Worm (Caenorhabditis elegans): ENCODE measurements around the gene asm-1.
A peak's percentile ranks its signal among the peaks of the same experiment; 100 is the strongest.

The asm-1 gene

ce11 chrII:6913309-6913708, 3.4 kb downstream of the asm-1 start, which contains the start of gene cyn-10 (continued):
- TF ChIP-seq tra-1 (GFP tag; IDR thresholded peaks at IDR 0.05) (peak; percentile 81), lir-3 (tag; optimal IDR thresholded peaks at IDR 0.05) (no peak), lin-38 (GFP tag; IDR thresholded peaks at IDR 0.05) (peak; percentile 83), hlh-30 (tag; optimal IDR thresholded peaks at IDR 0.05; ENCODE audit: insufficient read depth) (peak; percentile 57), D1046.2 (GFP tag; IDR thresholded peaks at IDR 0.05) (no peak; the same call in 1 of the 2 replicates), ceh-20 (GFP tag; IDR thresholded peaks at IDR 0.05) (peak; percentile 51; the same call in 1 of the 2 replicates), T26A8.4 (GFP tag; IDR thresholded peaks at IDR 0.05) (peak; percentile 77; the same call in 1 of the 2 replicates), ceh-82 (tag; optimal IDR thresholded peaks at IDR 0.05) (no peak), Y75B8A.6 (GFP tag; IDR thresholded peaks at IDR 0.05) (no peak), ceh-28 (tag; optimal IDR thresholded peaks at IDR 0.05) (no peak), Y5F2A.4 (GFP tag; optimal IDR thresholded peaks at IDR 0.05) (no peak), madf-9 (GFP tag; conservative IDR thresholded peaks at IDR 0.05) (peak; percentile 83), daf-19 (GFP tag; conservative IDR thresholded peaks at IDR 0.05) (no peak), gei-8 (GFP tag; optimal IDR thresholded peaks at IDR 0.05) (no peak), lin-15B (tag; optimal IDR thresholded peaks at IDR 0.05) (no peak), ceh-44 (GFP tag; IDR thresholded peaks at IDR 0.05) (no peak), F26F4.8 (GFP tag; conservative IDR thresholded peaks at IDR 0.05) (no peak), lin-29 (GFP tag; IDR thresholded peaks at IDR 0.05) (no peak), nhr-48 (tag; optimal IDR thresholded peaks at IDR 0.05) (peak; percentile 11), nhr-10 (tag; optimal IDR thresholded peaks at IDR 0.05) (no peak), nhr-6 (tag; optimal IDR thresholded peaks at IDR 0.05) (no peak), daf-12 (tag; optimal IDR thresholded peaks at IDR 0.05) (no peak), F49E8.2 (tag; optimal IDR thresholded peaks at IDR 0.05; ENCODE audit: borderline replicate concordance) (peak; percentile 6), fkh-10 (GFP tag; optimal IDR thresholded peaks at IDR 0.05) (no peak), rbr-2 (tag; optimal IDR thresholded peaks at IDR 0.05) (peak; percentile 45), duxl-1 (tag; optimal IDR thresholded peaks at IDR 0.05; ENCODE audit: poor library complexity) (peak; percentile 66), dve-1 (tag; optimal IDR thresholded peaks at IDR 0.05; ENCODE audit: insufficient read depth) (peak; percentile 49), daf-8 (GFP tag; IDR thresholded peaks at IDR 0.05) (no peak), hif-1 (tag; optimal IDR thresholded peaks at IDR 0.05) (peak in 1 of 2 experiments; percentile 86), unc-62 (GFP tag; optimal IDR thresholded peaks at IDR 0.05 in 1 of 2) (no peak), unc-62 (tag; optimal IDR thresholded peaks at IDR 0.05) (no peak), set-16 (GFP tag; IDR thresholded peaks at IDR 0.05) (no peak), spr-3 (GFP tag; optimal IDR thresholded peaks at IDR 0.05) (no peak), nhr-102 (tag; optimal IDR thresholded peaks at IDR 0.05) (peak; percentile 66), nhr-28 (tag; optimal IDR thresholded peaks at IDR 0.05) (peak; percentile 15), F37D6.2 (tag; optimal IDR thresholded peaks at IDR 0.05) (no peak), lin-13 (GFP tag; optimal IDR thresholded peaks at IDR 0.05) (no peak), spr-1 (tag; optimal IDR thresholded peaks at IDR 0.05) (no peak), lin-39 (tag; optimal IDR thresholded peaks at IDR 0.05) (no peak), daf-16 (GFP tag; optimal IDR thresholded peaks at IDR 0.05) (no peak), daf-16 (tag; optimal IDR thresholded peaks at IDR 0.05) (no peak), ceh-62 (tag; optimal IDR thresholded peaks at IDR 0.05) (no peak), egl-27 (tag; optimal IDR thresholded peaks at IDR 0.05) (no peak), R02D3.7 (tag; optimal IDR thresholded peaks at IDR 0.05) (no peak), hmg-1.1 (GFP tag; IDR thresholded peaks at IDR 0.05) (peak; percentile 66), jun-1 (tag; optimal IDR thresholded peaks at IDR 0.05) (no peak), mxl-3 (GFP tag; optimal IDR thresholded peaks at IDR 0.05) (no peak), mdl-1 (tag; optimal IDR thresholded peaks at IDR 0.05) (no peak), mes-2 (tag; optimal IDR thresholded peaks at IDR 0.05; ENCODE audit: poor library complexity, severe bottlenecking) (peak; percentile 100), tag-97 (GFP tag; IDR thresholded peaks at IDR 0.05) (peak; percentile 91; the same call in 1 of the 2 replicates), saeg-2 (GFP tag; IDR thresholded peaks at IDR 0.05) (no peak), zfp-3 (GFP tag; conservative IDR thresholded peaks at IDR 0.05) (peak; percentile 76; the same call in 1 of the 2 replicates)
